Fruit fly (Drosophila melanogaster) whole organism, larva: ENCODE data around the gene Afg3l2.

Experiments used
- noc ChIP-seq: fragments of 200-800 bp; sonication (Bioruptor generic); optimal IDR thresholded peaks from 3 replicates; lab custom pipeline; 2019; ENCODE audit warnings: missing biosample characterization, mild to moderate bottlenecking, missing genetic modification characterization, moderate library complexity

The Afg3l2 gene

DNA sequence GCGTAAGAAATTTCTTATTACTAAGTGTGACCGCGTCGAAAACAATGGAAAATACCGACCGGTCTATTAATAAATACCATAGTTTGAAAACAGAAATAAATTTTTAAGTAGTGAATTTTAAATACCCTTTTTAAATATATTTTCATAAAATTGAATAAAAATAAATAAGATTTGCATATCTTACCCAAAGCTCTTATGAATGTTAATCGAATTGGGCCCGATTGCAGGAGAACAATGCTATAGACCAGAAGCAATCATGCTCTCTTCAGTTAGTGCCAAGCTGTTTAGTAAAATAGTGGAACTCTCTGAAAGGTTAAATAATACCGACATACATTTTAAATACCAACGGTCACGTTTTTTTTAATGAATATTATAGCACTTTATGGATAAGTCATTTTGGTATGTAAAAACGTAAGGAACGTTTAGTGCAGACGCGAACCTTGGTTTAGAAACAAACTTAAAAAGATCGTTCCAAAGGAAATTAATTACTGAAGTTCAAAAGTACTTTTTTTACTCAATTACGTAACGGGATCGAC lies at the start of gene Afg3l2:
Afg3l2 (minus strand) TSS at position 51 of the 536 bp plus-strand sequence.
- no peak for TF ChIP-seq noc (tag; lab: Kevin White, UChicago)

DNA sequence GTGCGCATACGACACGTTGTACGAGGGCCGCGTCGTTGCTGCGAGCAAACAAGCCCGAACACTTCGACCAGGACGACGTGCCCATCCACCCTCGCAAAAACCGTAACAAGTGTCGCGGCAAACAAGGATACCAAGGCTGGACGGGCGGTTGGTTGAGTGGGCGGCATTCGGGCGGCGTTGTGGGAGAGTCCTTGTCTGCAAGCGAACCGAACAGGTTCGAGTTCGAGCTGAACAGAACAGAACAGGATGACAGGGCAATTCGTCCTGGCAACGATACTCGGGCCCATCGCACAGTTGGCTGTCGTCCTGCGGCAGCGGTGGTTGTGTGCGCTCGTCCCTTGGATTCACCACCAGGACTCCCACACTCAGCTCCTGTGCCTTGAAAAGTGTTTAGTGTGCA lies 27.5 kb upstream of the Afg3l2 start:
- TF ChIP-seq noc (tag; lab: Kevin White, UChicago): no peak

DNA sequence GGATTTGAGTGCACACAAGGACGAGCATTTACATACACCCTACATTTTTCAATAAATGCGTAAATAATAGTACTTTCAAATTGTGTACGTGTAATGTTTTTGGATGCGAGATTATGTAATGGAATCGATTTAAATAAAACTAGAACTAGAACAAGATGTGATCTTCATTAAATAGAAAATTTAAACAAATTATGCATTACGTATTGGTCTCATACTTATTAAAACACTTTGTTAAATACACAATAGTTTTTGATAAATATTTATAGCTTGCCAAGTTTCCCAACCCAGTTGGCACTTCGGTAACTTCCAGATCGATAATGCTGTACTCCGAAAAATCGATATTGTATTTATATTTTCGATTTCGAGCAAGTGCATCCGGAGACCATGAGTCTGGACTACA lies 22.2 kb upstream of the Afg3l2 start, which contains the start of gene CG13723:
CG13723 (plus strand) TSS at position 301 of the 400 bp plus-strand sequence.
- no peak for TF ChIP-seq noc (tag; lab: Kevin White, UChicago)

DNA sequence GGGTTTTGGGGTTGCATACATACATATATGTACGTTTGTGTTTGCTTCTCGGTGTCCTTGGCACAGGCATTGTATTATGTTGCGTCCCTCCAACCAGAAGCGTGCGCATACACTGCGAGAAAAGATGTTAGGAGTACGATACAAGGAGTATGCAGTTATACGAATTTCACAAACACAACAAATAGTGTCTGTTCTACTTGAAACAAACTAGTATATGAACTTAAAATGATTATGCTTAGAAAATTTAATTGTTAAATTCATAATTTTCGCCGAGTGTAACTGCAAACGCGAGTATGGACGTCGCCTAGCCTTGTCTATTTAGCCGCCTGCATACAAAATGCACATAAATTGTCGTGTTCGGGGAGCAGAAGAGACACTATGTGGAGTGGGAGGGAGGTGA lies 15.3 kb upstream of the Afg3l2 start:
- TF ChIP-seq noc (tag; lab: Kevin White, UChicago): no peak

DNA sequence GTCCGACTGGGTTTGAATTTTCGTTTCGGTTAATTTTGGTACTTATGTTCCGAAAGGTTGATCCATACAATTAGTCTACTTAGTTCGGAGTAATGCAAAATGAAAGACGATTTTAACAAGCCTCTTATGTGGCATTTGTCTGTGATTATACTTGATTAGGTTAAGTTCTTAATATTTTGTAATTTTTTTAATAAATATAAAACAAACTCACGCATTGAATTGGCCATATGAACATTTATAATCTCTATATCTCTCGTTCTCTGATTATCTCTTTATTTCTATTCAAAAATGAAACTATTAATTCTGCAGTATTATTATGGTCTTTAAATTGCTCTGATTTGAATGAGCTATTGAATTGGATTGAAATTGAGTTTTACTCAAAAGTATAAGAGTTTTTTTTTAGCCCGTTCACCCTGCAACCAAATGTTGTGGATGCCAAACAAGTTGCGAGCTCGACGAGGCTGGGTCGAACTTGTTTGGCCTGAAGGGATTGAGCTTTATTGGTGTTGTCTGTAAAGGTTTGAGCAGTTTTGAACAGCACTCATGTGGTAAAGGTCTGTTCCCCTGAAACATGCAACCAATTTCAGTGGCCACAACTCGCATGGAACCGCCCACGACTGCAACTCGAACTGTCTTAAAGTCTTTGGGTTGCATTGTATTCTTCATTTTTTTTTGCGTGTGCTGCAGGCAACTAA lies 12.1 kb upstream of the Afg3l2 start, which contains the start of gene CG6497:
CG6497 (minus strand) TSS at position 51 of the 695 bp plus-strand sequence.
- TF ChIP-seq noc (tag; lab: Kevin White, UChicago): no peak

DNA sequence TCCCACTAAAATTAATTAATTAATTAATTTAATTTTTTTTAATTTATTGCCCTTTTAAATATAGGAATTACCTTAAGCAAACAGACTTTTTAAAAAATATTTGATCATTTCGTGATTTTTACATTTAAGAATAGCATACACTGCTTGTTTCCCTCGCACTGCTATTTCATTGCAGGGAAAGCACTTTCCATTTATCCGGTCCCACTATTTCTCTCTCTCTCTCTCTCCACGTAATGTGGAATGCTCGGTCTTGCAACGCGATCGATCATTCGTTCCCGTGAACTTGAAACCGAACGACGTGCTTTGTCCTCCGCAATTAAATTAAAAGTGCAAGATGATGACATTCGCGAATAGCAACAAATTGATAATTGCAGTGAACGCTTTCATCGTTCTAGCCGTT lies 3.7 kb upstream of the Afg3l2 start:
- TF ChIP-seq noc (tag; lab: Kevin White, UChicago): no peak

DNA sequence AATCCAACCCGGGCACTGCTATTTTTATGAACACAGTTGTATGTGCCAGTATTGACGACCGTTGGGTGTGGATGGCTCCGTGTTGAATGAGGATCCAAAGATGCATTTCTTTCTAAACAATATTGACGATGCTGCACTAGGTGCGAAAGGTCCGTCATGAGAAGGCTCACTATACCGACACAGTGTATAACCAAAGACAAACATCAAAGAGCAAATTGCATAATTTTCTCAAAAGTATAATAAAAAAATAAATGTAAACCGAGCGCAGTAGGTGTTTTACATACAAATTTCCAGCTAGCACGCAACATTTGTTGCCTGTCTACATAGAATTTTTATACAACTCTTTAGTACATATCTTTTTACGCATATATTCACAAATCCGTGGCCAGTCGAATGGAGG lies 1.2 kb upstream of the Afg3l2 start, which contains the start of gene CG7707:
CG7707 (plus strand) TSS at position 301 of the 400 bp plus-strand sequence.
- TF ChIP-seq noc (tag; lab: Kevin White, UChicago): no peak

DNA sequence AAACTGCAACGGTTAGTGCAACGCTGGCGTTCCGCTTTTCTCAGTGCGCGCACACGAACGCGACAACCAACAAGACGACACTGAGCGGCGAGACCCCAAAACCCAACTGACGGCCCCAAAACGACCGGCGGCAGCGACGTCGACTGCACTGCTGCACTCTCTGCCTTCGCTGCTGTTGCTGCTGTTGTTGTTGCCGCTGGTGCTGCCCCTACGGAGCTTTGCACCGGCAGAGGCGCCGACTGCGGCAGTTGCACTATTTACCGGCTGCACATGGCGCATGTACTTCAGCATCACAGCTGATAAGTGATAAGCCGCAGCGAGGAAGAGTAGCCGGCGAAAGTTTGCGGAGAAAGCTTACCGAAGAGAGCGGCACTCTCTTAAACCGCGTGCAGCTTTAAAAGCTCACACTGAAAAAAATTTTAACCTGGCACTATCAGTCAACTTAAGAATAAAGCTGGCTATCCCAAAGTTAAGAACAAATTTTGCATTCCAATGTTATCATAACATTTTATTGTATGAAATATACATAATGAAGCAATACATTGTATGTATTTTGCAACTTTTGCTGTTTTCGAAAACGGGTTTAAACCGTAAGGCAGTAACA lies 3.7 kb downstream of the Afg3l2 start, which contains the start of gene Rbp6:
Rbp6 (minus strand) TSS at position 84 of the 604 bp plus-strand sequence.
- TF ChIP-seq noc (tag; lab: Kevin White, UChicago): no peak

DNA sequence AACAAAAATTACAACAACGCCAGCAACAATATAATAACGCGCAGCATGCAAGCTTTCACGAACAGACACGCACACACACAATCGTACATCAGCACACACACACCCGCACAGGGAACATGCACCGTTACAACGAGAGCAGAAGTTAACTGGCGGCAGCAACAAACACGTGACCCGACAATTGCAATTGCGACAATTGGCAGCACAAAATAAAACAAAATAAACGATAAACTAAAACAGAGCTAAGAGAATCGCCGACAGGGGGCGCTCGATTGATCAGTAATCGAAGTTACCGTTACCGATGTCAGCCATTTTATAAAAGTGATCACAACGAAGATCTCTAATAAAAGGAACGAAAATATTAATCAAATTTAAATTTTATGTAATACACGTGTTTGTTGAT lies 4.9 kb downstream of the Afg3l2 start:
- no peak for TF ChIP-seq noc (tag; lab: Kevin White, UChicago)

DNA sequence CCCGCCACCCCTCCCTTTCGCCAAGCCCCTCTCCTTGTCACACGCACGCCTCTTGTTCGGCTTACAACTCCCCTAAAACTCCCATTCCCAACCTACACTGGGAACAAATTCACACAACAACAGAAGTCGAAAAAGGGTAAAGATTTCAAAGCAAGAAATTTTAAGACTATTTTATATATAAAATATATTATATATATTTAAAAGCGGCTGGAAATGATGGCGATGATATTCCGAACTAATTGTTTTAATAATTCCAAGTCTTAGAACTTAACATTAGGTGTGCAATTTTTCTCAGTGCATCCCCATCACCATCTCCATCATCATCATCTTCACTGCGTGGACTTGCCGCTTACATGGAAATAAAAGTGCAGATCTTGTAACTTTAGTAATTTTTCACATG lies 15.6 kb downstream of the Afg3l2 start:
- no peak for TF ChIP-seq noc (tag; lab: Kevin White, UChicago)

DNA sequence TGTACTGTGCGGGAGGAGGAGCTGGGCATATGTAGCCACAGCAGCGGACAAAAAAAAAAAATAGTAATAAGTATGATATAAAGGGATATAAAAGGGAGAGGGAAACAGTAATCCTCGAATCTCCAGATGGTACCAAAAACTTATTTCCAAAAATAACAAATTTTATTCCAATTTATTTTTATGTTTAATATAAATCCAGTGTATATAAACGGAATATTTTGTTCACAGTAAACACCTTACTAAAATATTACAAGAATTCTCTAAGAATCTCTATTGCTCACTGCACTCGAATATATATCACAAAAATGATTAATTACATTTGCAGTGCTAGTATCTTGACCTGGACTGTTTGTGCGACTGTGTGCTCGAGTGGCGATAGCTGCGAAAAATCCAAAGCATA lies 22.6 kb downstream of the Afg3l2 start:
- TF ChIP-seq noc (tag; lab: Kevin White, UChicago): no peak

DNA sequence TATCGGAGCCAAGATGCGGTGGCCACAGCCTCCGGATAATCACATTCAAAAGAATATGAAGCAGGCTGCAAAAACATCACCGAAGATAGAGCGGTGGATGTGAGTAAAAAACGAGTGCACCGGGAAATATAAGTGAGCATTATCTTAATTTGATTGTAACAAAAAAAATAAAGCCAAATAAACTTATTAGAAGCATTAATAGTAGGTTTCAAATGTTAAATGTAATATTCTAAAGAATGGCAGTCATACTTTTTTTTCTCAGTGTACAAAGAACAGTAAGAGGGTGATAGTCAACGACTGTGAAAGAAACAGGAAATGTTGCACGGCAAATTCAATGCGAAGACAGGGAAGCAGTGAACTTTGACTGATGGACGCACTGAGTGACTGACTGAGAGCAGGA lies 25.7 kb downstream of the Afg3l2 start:
- TF ChIP-seq noc (tag; lab: Kevin White, UChicago): no peak

DNA sequence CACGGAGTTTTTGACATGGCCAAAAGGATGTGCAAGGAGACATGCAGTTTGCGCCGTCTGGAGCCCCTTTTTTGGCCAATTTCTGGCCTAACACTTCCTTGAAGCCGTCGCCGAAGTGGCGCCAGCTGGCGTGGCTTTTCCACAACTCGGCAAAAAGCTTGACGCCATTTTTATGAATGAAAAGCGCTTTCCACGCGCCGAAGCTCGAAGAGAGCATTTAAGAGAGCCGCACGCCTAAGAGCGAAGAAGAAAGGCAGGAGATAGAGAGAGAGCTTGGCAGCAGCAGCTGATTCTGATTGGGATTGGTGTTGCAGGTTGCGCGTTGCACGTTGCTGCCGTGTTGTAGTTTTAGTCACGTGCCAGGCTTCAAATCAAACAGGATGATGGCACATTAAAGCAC lies 30.4 kb downstream of the Afg3l2 start:
- TF ChIP-seq noc (tag; lab: Kevin White, UChicago): no peak

DNA sequence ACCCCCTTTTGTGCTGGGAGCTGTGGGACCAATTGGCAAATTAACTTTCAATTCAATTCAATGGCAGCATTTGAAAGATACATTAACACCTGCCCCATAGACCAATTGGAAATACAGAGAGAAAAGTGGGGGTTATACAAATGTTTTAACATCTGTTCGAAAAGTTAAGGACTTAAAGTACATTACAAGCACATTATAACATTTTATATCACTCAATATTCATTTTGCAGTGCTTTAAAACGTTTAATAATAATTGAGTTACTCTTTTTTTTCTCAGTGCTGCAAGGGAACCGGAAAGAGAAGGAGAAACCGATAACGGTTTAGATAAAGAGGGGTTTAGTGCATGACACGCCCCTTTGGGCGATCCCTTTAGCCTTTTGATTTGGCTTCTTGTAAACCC lies 32.5 kb downstream of the Afg3l2 start:
- no peak for TF ChIP-seq noc (tag; lab: Kevin White, UChicago)

DNA sequence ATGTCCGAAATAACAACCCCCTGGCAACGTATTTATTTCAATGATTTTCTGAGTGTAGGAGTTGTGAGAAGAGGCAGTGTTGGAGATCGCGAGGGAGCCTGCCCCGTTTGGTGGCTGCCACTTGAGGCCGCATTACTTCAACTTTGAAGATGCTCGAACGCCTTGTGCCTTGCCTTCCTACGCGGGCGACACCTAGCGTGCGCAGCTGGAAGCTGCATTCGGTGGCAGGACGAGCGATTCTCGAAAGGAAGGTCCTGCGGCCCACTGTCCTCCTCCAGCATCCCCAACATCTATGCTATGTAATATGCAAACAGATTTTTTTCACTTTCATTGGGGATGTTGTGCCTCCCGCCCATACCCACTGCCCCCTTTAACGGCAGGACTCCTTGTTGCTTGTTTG lies 33.3 kb downstream of the Afg3l2 start:
- TF ChIP-seq noc (tag; lab: Kevin White, UChicago): no peak
